Worm (Caenorhabditis elegans): ENCODE measurements around the gene C49C3.15.

DNA sequence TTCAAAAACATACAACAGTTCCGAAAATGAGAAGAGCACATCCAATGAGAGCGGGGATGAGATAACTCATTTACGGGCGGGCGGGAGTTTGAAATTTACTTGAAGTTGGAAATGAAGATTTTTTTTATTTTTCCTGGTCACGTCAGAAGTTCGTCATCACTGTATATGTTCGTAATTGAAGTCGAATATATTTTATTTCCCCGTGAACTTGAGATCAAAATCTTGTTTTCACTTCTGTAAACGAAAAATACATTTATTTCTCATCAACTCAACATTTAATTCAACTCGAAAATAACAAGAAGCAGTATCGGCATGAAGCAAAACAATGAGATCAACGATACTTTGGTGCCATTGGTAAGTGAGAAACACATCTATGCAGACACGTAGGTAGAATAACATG, 17.6 kb upstream of the C49C3.15 start, which contains the start of gene C49C3.20:
- TF ChIP-seq dao-5 (tag; optimal IDR thresholded peaks at IDR 0.05) (no peak), him-1 (tag; optimal IDR thresholded peaks at IDR 0.05) (no peak), W03F9.2 (tag; optimal IDR thresholded peaks at IDR 0.05) (no peak)
